Worm (Caenorhabditis elegans) whole organism, young adult: ENCODE data around the gene E03H12.7.

Source experiments
- ets-4 ChIP-seq: fragments of 200-800 bp; sonication (Bioruptor generic); optimal IDR thresholded peaks from 2 replicates; lab custom pipeline; 2018; ENCODE audit warnings: mild to moderate bottlenecking, missing genetic modification characterization, missing compliant biosample characterization
- lag-1 ChIP-seq: fragments of 200-800 bp; sonication (Bioruptor generic); IDR thresholded peaks from 2 replicates; pipeline ENCODE4 v1.3.6; 2022; ENCODE audit warnings: missing genetic modification reagents, missing genetic modification characterization, missing compliant biosample characterization
- mcd-1 ChIP-seq: fragments of 200-800 bp; sonication (Bioruptor generic); IDR thresholded peaks from 2 replicates; pipeline ENCODE4 v1.3.6; 2022; ENCODE audit warnings: missing genetic modification reagents, missing genetic modification characterization, missing compliant biosample characterization

- no peak for TF ChIP-seq lag-1 (GFP tag; lab: Robert Waterston, UW)
- no peak for TF ChIP-seq mcd-1 (GFP tag; lab: Robert Waterston, UW)
- no peak for TF ChIP-seq ets-4 (GFP tag; lab: Kevin White, UChicago)
Observed at ce11 chrIV:4982477-4982876, 6.0 kb downstream of the E03H12.7 start, which contains the start of gene E03H12.4.
